Worm (Caenorhabditis elegans) whole organism, early embryonic: ENCODE data around the gene F36H5.13.

Experiments used
- aly-1 ChIP-seq: sonication (generic microtip); optimal IDR thresholded peaks from 2 replicates; lab custom pipeline; 2016; ENCODE audit warnings: missing genetic modification characterization, missing compliant biosample characterization
- ama-1 ChIP-seq: fragments of 150-350 bp; optimal IDR thresholded peaks from 2 replicates; lab custom pipeline; 2014
- ets-7 ChIP-seq: sonication (generic microtip); optimal IDR thresholded peaks from 2 replicates; lab custom pipeline; 2016; ENCODE audit warnings: missing genotype, missing genetic modification characterization, missing compliant biosample characterization
- flt-1 ChIP-seq: fragments of 200-800 bp; sonication (Bioruptor generic); IDR thresholded peaks from 2 replicates; pipeline ENCODE4 v1.3.6; 2022; ENCODE audit warnings: missing genetic modification characterization, missing compliant biosample characterization
- hmbx-1 ChIP-seq: sonication (generic microtip); optimal IDR thresholded peaks from 2 replicates; lab custom pipeline; 2016; ENCODE audit warnings: mild to moderate bottlenecking, missing genetic modification characterization, missing compliant biosample characterization
- hmg-4 ChIP-seq: fragments of 200-800 bp; sonication (Bioruptor generic); optimal IDR thresholded peaks from 2 replicates; lab custom pipeline; 2018; ENCODE audit warnings: mild to moderate bottlenecking, missing genetic modification characterization, missing compliant biosample characterization
- pes-1 ChIP-seq: fragments of 200-800 bp; sonication (Bioruptor generic); IDR thresholded peaks from 2 replicates; pipeline ENCODE4 v1.3.6; 2022; ENCODE audit warnings: missing genetic modification reagents, missing genetic modification characterization, missing compliant biosample characterization
- sea-1 ChIP-seq: fragments of 200-800 bp; sonication (Bioruptor generic); conservative IDR thresholded peaks from 2 replicates; pipeline ENCODE4 v1.3.6; 2022; ENCODE audit warnings: missing genetic modification characterization, missing compliant biosample characterization
- tbx-11 ChIP-seq: fragments of 200-800 bp; sonication (Bioruptor generic); IDR thresholded peaks from 2 replicates; pipeline ENCODE4 v1.3.6; 2022; ENCODE audit warnings: missing genetic modification characterization, missing compliant biosample characterization
- tbx-37 ChIP-seq: fragments of 200-800 bp; sonication (Bioruptor generic); conservative IDR thresholded peaks from 2 replicates; pipeline ENCODE4 v1.3.6; 2022; ENCODE audit warnings: missing genetic modification reagents, missing genetic modification characterization, missing compliant biosample characterization
- tra-4 ChIP-seq: sonication (generic microtip); optimal IDR thresholded peaks from 2 replicates; lab custom pipeline; 2017; ENCODE audit warnings: missing genetic modification characterization, missing compliant biosample characterization

DNA sequence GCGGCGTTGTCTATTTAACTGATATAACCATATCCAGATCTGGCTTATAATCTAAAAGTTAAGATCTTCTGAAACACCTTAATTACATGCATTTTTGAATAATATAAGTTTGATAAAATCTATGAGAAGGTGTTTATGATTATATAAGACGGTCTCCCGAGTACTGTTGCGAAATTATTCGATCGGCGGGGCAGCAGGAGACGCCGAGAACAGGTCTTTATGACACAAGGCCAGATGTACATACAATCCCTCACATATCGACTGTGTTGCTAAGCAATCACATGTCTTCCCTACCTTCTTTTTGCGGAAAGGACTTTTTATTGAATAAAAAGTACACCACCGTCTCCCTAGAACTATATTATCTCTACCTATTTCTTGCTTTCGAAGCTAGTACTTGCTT is 6.3 kb upstream of the F36H5.13 start, which contains the start of gene fbxb-53:
- TF ChIP-seq aly-1 (tag; lab: Kevin White, UChicago) (no peak), ama-1 (no peak), tbx-37 (no peak), pes-1 (GFP tag; lab: Robert Waterston, UW) (no peak), sea-1 (GFP tag; lab: Robert Waterston, UW) (no peak), ets-7 (tag; lab: Kevin White, UChicago) (no peak), hmg-4 (GFP tag; lab: Kevin White, UChicago) (no peak), tra-4 (tag; lab: Kevin White, UChicago) (no peak), flt-1 (GFP tag; lab: Robert Waterston, UW) (no peak), hmbx-1 (tag; lab: Kevin White, UChicago) (no peak), tbx-11 (GFP tag; lab: Robert Waterston, UW) (no peak)
